Worm (Caenorhabditis elegans): ENCODE measurements around the gene srw-108.

The srw-108 gene

DNA sequence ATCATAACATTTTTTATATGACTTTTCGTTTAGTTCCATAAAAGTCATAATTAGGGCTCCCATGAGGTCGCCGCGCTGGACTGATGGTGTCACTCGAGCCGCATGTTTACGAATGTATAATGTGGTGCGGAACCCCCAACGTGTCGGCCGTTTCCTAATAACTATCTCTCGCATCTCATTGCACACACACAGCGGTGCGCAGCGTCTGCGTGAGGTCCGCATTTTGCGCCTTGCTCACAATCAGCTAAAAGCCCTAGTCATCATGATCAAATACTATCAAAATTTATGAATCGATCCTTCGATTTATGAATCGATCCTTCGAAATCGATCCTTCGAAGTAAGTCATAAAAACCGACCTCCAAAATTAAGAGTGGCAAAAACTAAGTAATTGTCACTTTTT lies 32.2 kb downstream of the srw-108 start, which contains the start of gene srx-7:
srx-7 (plus strand) TSS at position 256 of the 400 bp plus-strand sequence.
- no peak for TF ChIP-seq ztf-23 (GFP tag; IDR thresholded peaks at IDR 0.05)
- no peak for TF ChIP-seq tab-1 (GFP tag; IDR thresholded peaks at IDR 0.05)
- no peak for TF ChIP-seq flt-1 (GFP tag; IDR thresholded peaks at IDR 0.05)
- TF ChIP-seq ref-1 (GFP tag; conservative IDR thresholded peaks at IDR 0.05), result no peak
- TF ChIP-seq ztf-29 (GFP tag; IDR thresholded peaks at IDR 0.05), result no peak
- TF ChIP-seq cog-1 (tag; optimal IDR thresholded peaks at IDR 0.05), result no peak
- no peak for TF ChIP-seq klf-2 (GFP tag; conservative IDR thresholded peaks at IDR 0.05)
- no peak for TF ChIP-seq med-1 (GFP tag; optimal IDR thresholded peaks at IDR 0.05; ENCODE audit: insufficient read depth)
- no peak for TF ChIP-seq T22C8.4 (GFP tag; IDR thresholded peaks at IDR 0.05)

ce11 chrV:562834-563233 lies 35.1 kb downstream of the srw-108 start, which contains the start of gene C14C6.2:
Gene C14C6.2 (plus strand): TSS chrV:563134.
- TF ChIP-seq ref-1 (GFP tag; conservative IDR thresholded peaks at IDR 0.05) (no peak), klf-2 (GFP tag; conservative IDR thresholded peaks at IDR 0.05) (no peak)

- TF ChIP-seq ztf-29 (GFP tag; IDR thresholded peaks at IDR 0.05) (no peak), cog-1 (tag; optimal IDR thresholded peaks at IDR 0.05) (no peak), tab-1 (GFP tag; IDR thresholded peaks at IDR 0.05) (no peak), flt-1 (GFP tag; IDR thresholded peaks at IDR 0.05) (no peak), ref-1 (GFP tag; conservative IDR thresholded peaks at IDR 0.05) (no peak), ztf-23 (GFP tag; IDR thresholded peaks at IDR 0.05) (no peak), med-1 (GFP tag; optimal IDR thresholded peaks at IDR 0.05; ENCODE audit: insufficient read depth) (no peak), T22C8.4 (GFP tag; IDR thresholded peaks at IDR 0.05) (no peak), klf-2 (GFP tag; conservative IDR thresholded peaks at IDR 0.05) (no peak)
Measured at ce11 chrV:565984-566383, 38.3 kb downstream of the srw-108 start, which contains the start of gene sri-73. Gene sri-73 (minus strand): TSS chrV:566084.

DNA sequence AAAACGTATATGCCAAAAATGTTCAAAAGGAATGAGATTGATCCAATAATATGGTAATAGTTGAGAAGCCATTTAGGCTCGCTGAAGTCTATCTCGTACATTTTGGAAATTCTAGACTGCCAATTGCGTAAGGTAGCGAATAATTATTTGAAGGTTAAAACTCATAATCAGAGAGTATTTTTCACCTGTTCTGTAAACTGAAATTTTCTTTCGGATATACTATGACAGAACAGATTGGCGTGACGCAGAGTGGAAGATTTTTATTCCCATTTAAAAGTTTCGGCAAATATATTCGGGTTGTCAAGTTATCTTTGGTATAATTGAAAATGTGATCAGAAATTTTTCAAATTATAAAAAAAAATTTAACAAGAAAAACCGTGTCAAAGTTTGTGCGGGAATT lies 40.4 kb downstream of the srw-108 start, which contains the start of gene sri-72:
sri-72 (minus strand) TSS at position 101 of the 400 bp plus-strand sequence.
- TF ChIP-seq T22C8.4 (GFP tag; IDR thresholded peaks at IDR 0.05) (no peak), klf-2 (GFP tag; conservative IDR thresholded peaks at IDR 0.05) (no peak), med-1 (GFP tag; optimal IDR thresholded peaks at IDR 0.05; ENCODE audit: insufficient read depth) (no peak), tab-1 (GFP tag; IDR thresholded peaks at IDR 0.05) (no peak), ref-1 (GFP tag; conservative IDR thresholded peaks at IDR 0.05) (no peak), ztf-29 (GFP tag; IDR thresholded peaks at IDR 0.05) (no peak), flt-1 (GFP tag; IDR thresholded peaks at IDR 0.05) (no peak), ztf-23 (GFP tag; IDR thresholded peaks at IDR 0.05) (no peak), cog-1 (tag; optimal IDR thresholded peaks at IDR 0.05) (no peak)

DNA sequence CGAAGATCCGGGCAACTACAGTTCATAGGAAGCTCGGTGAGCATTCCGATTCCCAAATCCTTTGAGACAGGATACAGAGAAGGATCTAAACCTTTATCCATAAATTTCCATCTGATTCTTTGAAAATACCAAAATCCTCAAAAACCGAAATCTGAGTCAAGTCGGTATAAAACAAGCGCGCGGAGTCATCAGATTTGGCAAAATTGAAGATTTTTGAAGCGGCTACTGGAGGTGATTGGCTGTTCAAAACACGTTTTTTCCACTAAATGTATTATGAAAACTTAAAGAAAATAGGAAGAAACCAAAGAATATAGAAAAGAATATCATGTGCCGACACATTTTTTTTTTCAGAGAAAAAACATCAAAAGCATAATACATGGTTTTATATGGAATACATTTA lies 46.9 kb downstream of the srw-108 start, which contains the start of gene C14C6.13:
C14C6.13 (minus strand) TSS at position 101 of the 400 bp plus-strand sequence.
- TF ChIP-seq klf-2 (GFP tag; conservative IDR thresholded peaks at IDR 0.05) (no peak), cog-1 (tag; optimal IDR thresholded peaks at IDR 0.05) (no peak), ztf-29 (GFP tag; IDR thresholded peaks at IDR 0.05) (no peak), ref-1 (GFP tag; conservative IDR thresholded peaks at IDR 0.05) (no peak), T22C8.4 (GFP tag; IDR thresholded peaks at IDR 0.05) (no peak), ztf-23 (GFP tag; IDR thresholded peaks at IDR 0.05) (no peak), flt-1 (GFP tag; IDR thresholded peaks at IDR 0.05) (no peak), tab-1 (GFP tag; IDR thresholded peaks at IDR 0.05) (no peak), med-1 (GFP tag; optimal IDR thresholded peaks at IDR 0.05; ENCODE audit: insufficient read depth) (no peak)

DNA sequence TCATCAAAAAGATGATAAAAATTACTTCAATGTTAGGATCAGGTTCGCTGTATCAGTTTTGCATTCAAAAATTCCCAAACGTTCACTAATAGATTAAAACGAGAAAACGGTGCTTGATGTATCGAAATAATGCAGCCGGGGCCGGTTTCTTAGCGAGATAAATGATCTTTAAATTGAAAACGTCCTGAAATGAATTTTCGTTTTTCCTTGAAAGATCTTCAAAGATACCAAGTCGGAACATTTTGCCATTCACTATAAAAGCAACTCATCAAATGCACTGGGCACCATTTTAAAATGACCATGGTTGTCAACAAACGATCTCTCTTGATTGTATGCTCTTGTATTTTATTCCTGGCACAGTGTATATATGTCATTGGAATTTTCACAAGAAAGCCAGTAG lies 48.4 kb downstream of the srw-108 start, which contains the start of gene K06H6.5:
K06H6.5 (plus strand) TSS at position 301 of the 400 bp plus-strand sequence.
- TF ChIP-seq flt-1 (GFP tag; IDR thresholded peaks at IDR 0.05) (no peak), tab-1 (GFP tag; IDR thresholded peaks at IDR 0.05) (no peak), ztf-29 (GFP tag; IDR thresholded peaks at IDR 0.05) (no peak), ztf-23 (GFP tag; IDR thresholded peaks at IDR 0.05) (no peak), klf-2 (GFP tag; conservative IDR thresholded peaks at IDR 0.05) (no peak), med-1 (GFP tag; optimal IDR thresholded peaks at IDR 0.05; ENCODE audit: insufficient read depth) (no peak), ref-1 (GFP tag; conservative IDR thresholded peaks at IDR 0.05) (no peak), cog-1 (tag; optimal IDR thresholded peaks at IDR 0.05) (no peak), T22C8.4 (GFP tag; IDR thresholded peaks at IDR 0.05) (no peak)

- TF ChIP-seq med-1 (GFP tag; optimal IDR thresholded peaks at IDR 0.05; ENCODE audit: insufficient read depth) (no peak), klf-2 (GFP tag; conservative IDR thresholded peaks at IDR 0.05) (no peak), tab-1 (GFP tag; IDR thresholded peaks at IDR 0.05) (no peak), cog-1 (tag; optimal IDR thresholded peaks at IDR 0.05) (no peak), ref-1 (GFP tag; conservative IDR thresholded peaks at IDR 0.05) (no peak), ztf-23 (GFP tag; IDR thresholded peaks at IDR 0.05) (no peak), flt-1 (GFP tag; IDR thresholded peaks at IDR 0.05) (no peak), ztf-29 (GFP tag; IDR thresholded peaks at IDR 0.05) (no peak), T22C8.4 (GFP tag; IDR thresholded peaks at IDR 0.05) (no peak)
Measured at ce11 chrV:576918-577317, 49.2 kb downstream of the srw-108 start.
